Fruit fly (Drosophila melanogaster) whole organism, embryonic: ENCODE measurements around the gene Myo10A.
A peak's percentile ranks its signal among the peaks of the same experiment; 100 is the strongest.

Source experiments
- CG10274 ChIP-seq: fragments of 200-800 bp; sonication (Bioruptor generic); optimal IDR thresholded peaks from 3 replicates; lab custom pipeline; 2017; ENCODE audit warnings: missing biosample characterization, mild to moderate bottlenecking, missing genetic modification characterization
- CG12071 ChIP-seq: fragments of 200-800 bp; sonication (Bioruptor generic); optimal IDR thresholded peaks from 3 replicates; lab custom pipeline; 2018; ENCODE audit warnings: missing biosample characterization, mild to moderate bottlenecking, missing genetic modification characterization
- CG13287 ChIP-seq: fragments of 200-800 bp; sonication (Bioruptor generic); IDR thresholded peaks from 2 replicates; pipeline ENCODE4 v1.3.6; 2022; ENCODE audit warnings: missing biosample characterization, missing genetic modification characterization; ENCODE audit not compliant: partially characterized antibody
- CG13894 ChIP-seq: fragments of 200-800 bp; sonication (Bioruptor generic); optimal IDR thresholded peaks from 3 replicates; lab custom pipeline; 2018; ENCODE audit warnings: missing biosample characterization, mild to moderate bottlenecking, missing genetic modification characterization, moderate library complexity
- CG14667 ChIP-seq: fragments of 200-800 bp; sonication (Bioruptor generic); IDR thresholded peaks from 2 replicates; pipeline ENCODE4 v1.3.6; 2022; ENCODE audit warnings: missing biosample characterization, missing genetic modification characterization
- CG16813 ChIP-seq: fragments of 200-800 bp; sonication (Bioruptor generic); IDR thresholded peaks from 3 replicates; pipeline ENCODE4 v1.3.6; 2022; ENCODE audit warnings: missing biosample characterization, missing genetic modification characterization; ENCODE audit not compliant: partially characterized antibody
- CG18476 ChIP-seq: fragments of 200-800 bp; sonication (Bioruptor generic); optimal IDR thresholded peaks from 2 replicates; lab custom pipeline; 2016; ENCODE audit warnings: missing biosample characterization, mild to moderate bottlenecking, missing genetic modification characterization
- CG2129 ChIP-seq: fragments of 200-800 bp; sonication (Bioruptor generic); IDR thresholded peaks from 2 replicates; pipeline ENCODE4 v1.3.6; 2022; ENCODE audit warnings: missing biosample characterization, missing genetic modification characterization; ENCODE audit not compliant: partially characterized antibody
- CG2202 ChIP-seq: fragments of 200-800 bp; sonication (Bioruptor generic); optimal IDR thresholded peaks from 2 replicates; lab custom pipeline; 2018; ENCODE audit warnings: missing biosample characterization, mild to moderate bottlenecking, missing genetic modification characterization
- CG2678 ChIP-seq: fragments of 200-800 bp; sonication (Bioruptor generic); optimal IDR thresholded peaks from 3 replicates; lab custom pipeline; 2019; ENCODE audit warnings: missing biosample characterization, mild to moderate bottlenecking, missing genetic modification characterization, moderate library complexity
- CG30020 ChIP-seq: fragments of 200-800 bp; optimal IDR thresholded peaks from 2 replicates; lab custom pipeline; 2019; ENCODE audit warnings: missing biosample characterization, mild to moderate bottlenecking, missing genetic modification characterization, moderate library complexity
- CG3065 ChIP-seq: fragments of 200-800 bp; sonication (Bioruptor generic); optimal IDR thresholded peaks from 2 replicates; lab custom pipeline; 2016; ENCODE audit warnings: missing biosample characterization, missing genetic modification characterization
- CG5245 ChIP-seq: fragments of 200-800 bp; sonication (Bioruptor generic); optimal IDR thresholded peaks from 3 replicates; lab custom pipeline; 2016; ENCODE audit warnings: missing biosample characterization, missing genetic modification characterization
- CG7786 ChIP-seq: fragments of 200-800 bp; sonication (Bioruptor generic); optimal IDR thresholded peaks from 2 replicates; lab custom pipeline; 2016; ENCODE audit warnings: missing biosample characterization, missing genetic modification characterization
- CG7987 ChIP-seq: fragments of 200-800 bp; sonication (Bioruptor generic); optimal IDR thresholded peaks from 2 replicates; lab custom pipeline; 2018; ENCODE audit warnings: missing biosample characterization, mild to moderate bottlenecking, missing genetic modification characterization, moderate library complexity
- CG8290 ChIP-seq, 3 experiments: fragments of 200-800 bp; sonication (Bioruptor generic); optimal IDR thresholded peaks; 2 replicates each; lab custom pipeline; 2016 to 2019; ENCODE audit warnings: missing biosample characterization in 3 of 3, missing genetic modification characterization in 3 of 3, mild to moderate bottlenecking in 2 of 3, moderate library complexity in 1 of 3
- CG8388 ChIP-seq: fragments of 200-800 bp; sonication (Bioruptor generic); optimal IDR thresholded peaks from 2 replicates; lab custom pipeline; 2019; ENCODE audit warnings: missing biosample characterization, mild to moderate bottlenecking, missing genetic modification characterization, moderate library complexity
- CG8944 ChIP-seq: fragments of 200-800 bp; sonication (Bioruptor generic); optimal IDR thresholded peaks from 3 replicates; lab custom pipeline; 2016; ENCODE audit warnings: missing biosample characterization, missing genetic modification characterization
- CrebB ChIP-seq: fragments of 200-800 bp; sonication (Bioruptor generic); optimal IDR thresholded peaks from 3 replicates; lab custom pipeline; 2018; ENCODE audit warnings: missing biosample characterization, mild to moderate bottlenecking, missing genetic modification characterization
- Deaf1 ChIP-seq: fragments of 200-800 bp; optimal IDR thresholded peaks from 3 replicates; lab custom pipeline; 2019; ENCODE audit warnings: missing biosample characterization, mild to moderate bottlenecking, missing genetic modification characterization, moderate library complexity
- Dll ChIP-seq: fragments of 200-800 bp; sonication (Bioruptor generic); IDR thresholded peaks from 4 replicates; pipeline ENCODE4 v1.3.6; 2022; ENCODE audit warnings: missing biosample characterization, missing genetic modification characterization; ENCODE audit not compliant: partially characterized antibody
- Fer1 ChIP-seq: fragments of 200-800 bp; sonication (Bioruptor generic); optimal IDR thresholded peaks from 2 replicates; lab custom pipeline; 2017; ENCODE audit warnings: missing biosample characterization, mild to moderate bottlenecking, missing genetic modification characterization
- H2.0 ChIP-seq: fragments of 200-800 bp; sonication (Bioruptor generic); IDR thresholded peaks from 2 replicates; pipeline ENCODE4 v1.3.6; 2022; ENCODE audit warnings: missing biosample characterization, missing genetic modification characterization
- Hmx ChIP-seq: fragments of 200-800 bp; sonication (Bioruptor generic); optimal IDR thresholded peaks from 2 replicates; lab custom pipeline; 2016; ENCODE audit warnings: missing biosample characterization, missing genetic modification characterization
- Mrtf ChIP-seq: fragments of 200-800 bp; sonication (Bioruptor generic); IDR thresholded peaks from 3 replicates; pipeline ENCODE4 v1.3.6; 2022; ENCODE audit warnings: missing biosample characterization, missing genetic modification characterization
- Oaz ChIP-seq: fragments of 200-800 bp; sonication (Bioruptor generic); IDR thresholded peaks from 2 replicates; pipeline ENCODE4 v1.3.6; 2022; ENCODE audit warnings: missing biosample characterization, missing genetic modification characterization
- Stat92E ChIP-seq, 3 experiments: fragments of >200 bp in 2 of 3; fragments of 200-800 bp in 1 of 3; sonication (Bioruptor generic) in 1 of 3; optimal IDR thresholded peaks; 2 replicates each; lab custom pipeline; 2017 to 2019; ENCODE audit warnings: missing biosample characterization in 3 of 3, missing genetic modification characterization in 3 of 3, mild to moderate bottlenecking in 1 of 3, moderate library complexity in 1 of 3
- ac ChIP-seq: fragments of 200-800 bp; sonication (Bioruptor generic); optimal IDR thresholded peaks from 3 replicates; lab custom pipeline; 2017; ENCODE audit warnings: missing biosample characterization, mild to moderate bottlenecking, missing genetic modification characterization
- croc ChIP-seq: fragments of 200-800 bp; sonication (Bioruptor generic); conservative IDR thresholded peaks from 3 replicates; pipeline ENCODE4 v1.3.6; 2022; ENCODE audit warnings: missing biosample characterization, missing genetic modification characterization
- gcm2 ChIP-seq: fragments of 200-800 bp; sonication (Bioruptor generic); optimal IDR thresholded peaks from 2 replicates; lab custom pipeline; 2016; ENCODE audit warnings: missing biosample characterization, missing genetic modification characterization
- grn ChIP-seq: fragments of 200-800 bp; sonication (Bioruptor generic); optimal IDR thresholded peaks from 3 replicates; lab custom pipeline; 2017; ENCODE audit warnings: missing biosample characterization, missing genetic modification characterization
- insv ChIP-seq, 2 experiments: fragments of 200-800 bp; sonication (Bioruptor generic); optimal IDR thresholded peaks; 3 replicates each; lab custom pipeline; 2016 to 2018; ENCODE audit warnings: missing biosample characterization in 2 of 2, missing genetic modification characterization in 2 of 2
- klu ChIP-seq: fragments of 200-800 bp; sonication (Bioruptor generic); IDR thresholded peaks from 2 replicates; pipeline ENCODE4 v1.3.6; 2022; ENCODE audit warnings: missing biosample characterization, missing genetic modification characterization
- kni ChIP-seq: fragments of 200-800 bp; sonication (Bioruptor generic); optimal IDR thresholded peaks from 3 replicates; lab custom pipeline; 2017; ENCODE audit warnings: mild to moderate bottlenecking, missing biosample characterization, missing genetic modification reagents, missing genetic modification characterization
- lab ChIP-seq: fragments of 200-800 bp; sonication (Bioruptor generic); optimal IDR thresholded peaks from 3 replicates; lab custom pipeline; 2017; ENCODE audit warnings: missing biosample characterization, missing genetic modification characterization, mild to moderate bottlenecking, moderate library complexity, missing genetic modification reagents
- row ChIP-seq: fragments of 200-800 bp; sonication (Bioruptor generic); IDR thresholded peaks from 3 replicates; pipeline ENCODE4 v1.3.6; 2022; ENCODE audit warnings: missing biosample characterization, missing genetic modification characterization
- sens ChIP-seq: fragments of 200-800 bp; sonication (Bioruptor generic); peaks from one replicate; lab custom pipeline; 2016; ENCODE audit warnings: missing biosample characterization, missing genetic modification characterization
- sqz ChIP-seq: fragments of 200-800 bp; sonication (Bioruptor generic); optimal IDR thresholded peaks from 3 replicates; lab custom pipeline; 2018; ENCODE audit warnings: missing biosample characterization, mild to moderate bottlenecking, missing genetic modification characterization
- twi ChIP-seq: fragments of 200-800 bp; optimal IDR thresholded peaks from 2 replicates; lab custom pipeline; 2019; ENCODE audit warnings: missing biosample characterization, mild to moderate bottlenecking, missing genetic modification characterization, moderate library complexity
- tx ChIP-seq: fragments of 200-800 bp; sonication (Bioruptor generic); optimal IDR thresholded peaks from 2 replicates; lab custom pipeline; 2016; ENCODE audit warnings: missing biosample characterization, missing genetic modification characterization
- unpg ChIP-seq: fragments of 200-800 bp; sonication (Bioruptor generic); optimal IDR thresholded peaks from 3 replicates; lab custom pipeline; 2018; ENCODE audit warnings: missing biosample characterization, mild to moderate bottlenecking, missing genetic modification characterization, moderate library complexity
- wek ChIP-seq: fragments of 200-800 bp; sonication (Bioruptor generic); optimal IDR thresholded peaks from 3 replicates; lab custom pipeline; 2018; ENCODE audit warnings: missing biosample characterization, mild to moderate bottlenecking, missing genetic modification characterization, moderate library complexity

The Myo10A gene

DNA sequence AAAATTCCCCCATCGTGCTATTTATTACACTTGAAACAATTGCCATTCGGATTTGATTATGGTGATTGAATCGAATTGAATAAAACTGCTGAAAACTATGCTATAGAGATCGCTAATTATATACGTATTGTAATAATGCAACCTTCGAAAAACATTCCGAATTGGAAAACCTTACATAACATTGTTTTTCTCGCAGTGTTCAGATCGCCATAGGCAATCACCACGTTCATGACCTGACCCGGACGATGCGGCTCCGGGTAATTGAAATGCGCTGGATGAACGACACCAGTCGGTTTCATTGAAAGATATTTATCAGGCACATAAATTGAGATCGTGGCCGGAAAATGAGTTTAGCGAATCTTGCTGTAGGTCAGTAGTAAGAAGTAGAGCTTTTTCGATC is 47.9 kb upstream of the Myo10A start (continued):
- TF ChIP-seq grn (GFP tag; lab: Kevin White, UChicago) (no peak), CG14667 (GFP tag; lab: Robert Waterston, UW) (no peak), Stat92E (GFP tag; optimal IDR thresholded peaks at IDR 0.05; lab: Kevin White, UChicago) (no peak), Oaz (GFP tag; lab: Robert Waterston, UW) (no peak)

DNA sequence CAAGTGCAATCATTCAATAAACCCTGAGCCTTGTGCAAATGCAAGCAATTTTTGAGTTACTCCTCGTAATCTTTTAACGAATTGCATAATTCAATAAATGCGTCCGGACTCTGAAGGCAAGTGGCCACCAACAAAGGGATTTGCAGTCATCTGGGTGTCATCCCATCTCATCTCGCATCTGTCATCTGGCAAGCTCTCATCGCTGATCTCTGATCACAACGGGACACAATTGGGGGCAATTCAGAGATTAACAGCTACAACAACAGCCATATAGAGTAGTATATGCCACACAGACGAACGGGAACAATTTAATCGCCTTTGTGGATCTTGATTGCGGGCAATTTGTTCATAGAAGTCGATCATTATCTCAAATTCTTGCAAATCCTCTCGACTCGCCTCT is 46.9 kb upstream of the Myo10A start:
- no peak for TF ChIP-seq CG13287
- TF ChIP-seq CG13894, result no peak
- no peak for TF ChIP-seq insv (GFP tag; optimal IDR thresholded peaks at IDR 0.05; lab: Kevin White, UChicago)
- no peak for TF ChIP-seq CG2129 (GFP tag; lab: Robert Waterston, UW)
- no peak for TF ChIP-seq Deaf1 (tag; lab: Kevin White, UChicago)
- no peak for TF ChIP-seq CG30020
- no peak for TF ChIP-seq Hmx (GFP tag; lab: Kevin White, UChicago)
- no peak for TF ChIP-seq CG16813 (GFP tag; lab: Robert Waterston, UW)
- TF ChIP-seq wek (GFP tag; lab: Kevin White, UChicago), result no peak
- TF ChIP-seq CG2678 (tag; lab: Kevin White, UChicago), result no peak
- TF ChIP-seq H2.0, result no peak
- no peak for TF ChIP-seq CG18476
- no peak for TF ChIP-seq CG8290 (GFP tag; optimal IDR thresholded peaks at IDR 0.05; lab: Kevin White, UChicago)
- TF ChIP-seq CG8290 (tag; optimal IDR thresholded peaks at IDR 0.05; lab: Kevin White, UChicago), result no peak
- no peak for TF ChIP-seq CrebB (tag; lab: Kevin White, UChicago)
- TF ChIP-seq grn (GFP tag; lab: Kevin White, UChicago), result no peak
- TF ChIP-seq sqz (GFP tag; lab: Kevin White, UChicago), result no peak
- no peak for TF ChIP-seq CG7987
- no peak for TF ChIP-seq klu (GFP tag; lab: Robert Waterston, UW)
- no peak for TF ChIP-seq Dll (GFP tag; lab: Robert Waterston, UW)
- no peak for TF ChIP-seq CG2202 (tag; lab: Kevin White, UChicago)

DNA sequence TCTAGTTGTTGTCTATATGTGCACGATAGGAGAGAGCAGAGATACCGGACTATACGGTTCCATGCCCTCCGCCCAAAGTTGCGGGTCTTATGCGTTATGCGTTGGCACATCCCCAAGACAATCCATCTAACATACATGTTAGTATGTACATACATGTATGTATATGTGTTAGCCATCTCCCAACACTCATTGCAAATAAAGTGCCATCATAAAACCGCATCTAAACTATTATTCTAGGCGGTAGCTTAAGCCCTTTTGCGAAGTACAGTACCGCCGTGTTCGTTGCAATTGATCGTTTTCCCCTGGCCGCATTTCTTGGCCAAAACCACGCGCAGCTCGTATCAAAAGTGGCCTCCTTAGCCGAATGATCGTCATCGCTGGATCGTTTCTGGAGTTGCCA is 44.2 kb upstream of the Myo10A start:
- TF ChIP-seq croc (GFP tag; lab: Robert Waterston, UW), result no peak
- no peak for TF ChIP-seq Fer1
- peak; percentile 12 for TF ChIP-seq CG7786 (GFP tag; lab: Kevin White, UChicago)
- TF ChIP-seq CG10274 (GFP tag; lab: Kevin White, UChicago), result peak; percentile 94
- TF ChIP-seq Mrtf (GFP tag; lab: Robert Waterston, UW), result no peak
- TF ChIP-seq tx (GFP tag; lab: Kevin White, UChicago), result no peak
- no peak for TF ChIP-seq CG8944 (GFP tag; lab: Kevin White, UChicago)
- TF ChIP-seq CG5245, result no peak
- no peak for TF ChIP-seq ac
- TF ChIP-seq unpg (GFP tag; lab: Kevin White, UChicago), result no peak
- TF ChIP-seq lab (GFP tag; lab: Kevin White, UChicago), result no peak
- TF ChIP-seq CG12071 (GFP tag; lab: Kevin White, UChicago), result no peak
- peak; percentile 44 for TF ChIP-seq row (GFP tag; lab: Robert Waterston, UW)
- TF ChIP-seq CG8290 (GFP tag; optimal IDR thresholded peaks at IDR 0.05; lab: Kevin White, UChicago), result no peak
- peak in 1 of 2 experiments; percentile 11 for TF ChIP-seq CG8290 (tag; optimal IDR thresholded peaks at IDR 0.05; lab: Kevin White, UChicago)
- no peak for TF ChIP-seq gcm2 (GFP tag; lab: Kevin White, UChicago)
- TF ChIP-seq kni (GFP tag; lab: Kevin White, UChicago), result no peak
- peak; percentile 37 for TF ChIP-seq sens (GFP tag; lab: Kevin White, UChicago)
- TF ChIP-seq CG7987, result no peak
- TF ChIP-seq twi (tag; lab: Kevin White, UChicago), result no peak
- TF ChIP-seq CG3065 (GFP tag; lab: Kevin White, UChicago), result no peak
- TF ChIP-seq CG8388, result no peak
